Worm (Caenorhabditis elegans) whole organism, L1 larva: ENCODE data around the gene Y37H2A.11.

Source experiments
- C04F5.9 ChIP-seq: sonication (generic microtip); optimal IDR thresholded peaks from 2 replicates; lab custom pipeline; 2016; ENCODE audit warnings: missing genetic modification characterization, missing compliant biosample characterization
- elt-2 ChIP-seq: sonication (generic microtip); optimal IDR thresholded peaks from 2 replicates; lab custom pipeline; 2016; ENCODE audit warnings: missing genetic modification characterization, mild to moderate bottlenecking, inconsistent platforms, missing compliant biosample characterization, missing genetic modification reagents
- elt-3 ChIP-seq, 6 experiments: fragments of 150-350 bp in 1 of 6; sonication (generic microtip); optimal IDR thresholded peaks; 2 replicates each; lab custom pipeline; 2017 to 2018; ENCODE audit warnings: missing biosample characterization in 6 of 6, missing genetic modification characterization in 6 of 6, inconsistent platforms in 1 of 6
- hpl-2 ChIP-seq: fragments of 150-350 bp; optimal IDR thresholded peaks from 2 replicates; lab custom pipeline; 2014; ENCODE audit warnings: missing biosample characterization, missing genetic modification reagents, missing genetic modification characterization
- lin-13 ChIP-seq: fragments of 150-350 bp; optimal IDR thresholded peaks from 2 replicates; lab custom pipeline; 2014; ENCODE audit warnings: missing biosample characterization, missing genetic modification reagents, missing genetic modification characterization
- pax-3 ChIP-seq: fragments of 200-800 bp; sonication (Bioruptor generic); optimal IDR thresholded peaks from 2 replicates; lab custom pipeline; 2018; ENCODE audit warnings: mild to moderate bottlenecking, missing genetic modification characterization, moderate library complexity, missing compliant biosample characterization
- pqm-1 ChIP-seq: sonication (generic microtip); optimal IDR thresholded peaks from 3 replicates; lab custom pipeline; 2017; ENCODE audit warnings: missing biosample characterization, missing genetic modification characterization
- sox-4 ChIP-seq: sonication (generic microtip); optimal IDR thresholded peaks from 2 replicates; lab custom pipeline; 2016; ENCODE audit warnings: missing genetic modification characterization, missing compliant biosample characterization
- sup-37 ChIP-seq: fragments of 200-800 bp; sonication (Bioruptor generic); optimal IDR thresholded peaks from 2 replicates; lab custom pipeline; 2018; ENCODE audit warnings: mild to moderate bottlenecking, missing genetic modification characterization, missing compliant biosample characterization
- unc-62 ChIP-seq: fragments of 150-350 bp; optimal IDR thresholded peaks from 2 replicates; lab custom pipeline; 2014; ENCODE audit warnings: missing biosample characterization, missing genetic modification reagents, missing genetic modification characterization
- xbp-1 ChIP-seq: sonication (generic microtip); optimal IDR thresholded peaks from 2 replicates; lab custom pipeline; 2016; ENCODE audit warnings: missing genetic modification characterization, missing compliant biosample characterization
- ztf-4 ChIP-seq: fragments of 150-350 bp; optimal IDR thresholded peaks from 2 replicates; lab custom pipeline; 2014; ENCODE audit warnings: missing biosample characterization, missing genetic modification characterization

DNA sequence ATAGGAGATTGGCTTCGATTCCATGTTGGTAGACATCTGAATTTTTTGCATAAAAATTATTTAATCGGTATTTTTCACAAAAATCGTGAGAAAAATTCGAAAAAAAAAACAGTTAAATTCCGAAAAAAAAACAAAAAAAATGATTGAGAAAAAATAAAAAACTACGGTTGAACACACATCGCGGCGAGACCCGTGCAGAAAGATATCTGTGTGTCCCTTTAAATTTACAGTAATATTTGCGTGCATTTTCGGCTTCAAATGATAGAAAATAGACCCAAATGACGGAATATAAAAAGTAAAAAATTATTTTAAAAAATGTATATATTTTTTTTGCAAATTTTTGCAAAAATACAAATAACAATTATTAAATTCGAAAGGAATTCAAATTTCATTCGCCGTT, 3.6 kb upstream of the Y37H2A.11 start:
- no peak for TF ChIP-seq sox-4 (tag; lab: Kevin White, UChicago)
- TF ChIP-seq ztf-4 (tag; lab: Kevin White, UChicago), result no peak
- TF ChIP-seq sup-37 (GFP tag; lab: Kevin White, UChicago), result no peak
- no peak for TF ChIP-seq pqm-1 (tag; lab: Kevin White, UChicago)
- no peak for TF ChIP-seq pax-3 (tag; lab: Kevin White, UChicago)
- no peak for TF ChIP-seq lin-13 (GFP tag; lab: Kevin White, UChicago)
- TF ChIP-seq unc-62, result no peak
- no peak for TF ChIP-seq hpl-2 (GFP tag; lab: Kevin White, UChicago)
- no peak for TF ChIP-seq xbp-1
- no peak for TF ChIP-seq elt-2 (tag; lab: Kevin White, UChicago)
- no peak for TF ChIP-seq C04F5.9 (tag; lab: Kevin White, UChicago)
- TF ChIP-seq elt-3 (tag; optimal IDR thresholded peaks at IDR 0.05; lab: Kevin White, UChicago), result no peak
